Worm (Caenorhabditis elegans): ENCODE data around the gene glb-14.

- TF ChIP-seq dao-5 (tag; optimal IDR thresholded peaks at IDR 0.05) (no peak), W03F9.2 (tag; optimal IDR thresholded peaks at IDR 0.05) (no peak), him-1 (tag; optimal IDR thresholded peaks at IDR 0.05) (no peak)
Observed at ce11 chrV:15543252-15543651, 1.5 kb downstream of the glb-14 start.

Measured in whole organism, L4/young adult.